Worm (Caenorhabditis elegans) whole organism, mixed stage, embryonic: ENCODE results near the gene Y73C8B.5.

Experiments
- lin-13 ChIP-seq: fragments of 150-350 bp; optimal IDR thresholded peaks from 2 replicates; lab custom pipeline; 2014; ENCODE audit warnings: missing biosample characterization, missing genetic modification characterization
- lin-32 ChIP-seq: fragments of 200-800 bp; sonication (Bioruptor generic); optimal IDR thresholded peaks from 2 replicates; lab custom pipeline; 2018; ENCODE audit warnings: mild to moderate bottlenecking, missing genetic modification characterization, missing compliant biosample characterization
- lsy-2 ChIP-seq: fragments of 150-350 bp; optimal IDR thresholded peaks from 2 replicates; lab custom pipeline; 2014; ENCODE audit warnings: missing biosample characterization, missing genetic modification characterization
- mls-2 ChIP-seq: sonication (generic microtip); optimal IDR thresholded peaks from 2 replicates; lab custom pipeline; 2016; ENCODE audit warnings: mild to moderate bottlenecking, missing genetic modification characterization, moderate library complexity, missing compliant biosample characterization
- nhr-12 ChIP-seq: fragments of 150-350 bp; optimal IDR thresholded peaks from 2 replicates; lab custom pipeline; 2014; ENCODE audit warnings: missing biosample characterization, missing genetic modification characterization
- unc-39 ChIP-seq: fragments of 150-350 bp; optimal IDR thresholded peaks from 2 replicates; lab custom pipeline; 2014; ENCODE audit warnings: missing biosample characterization, missing genetic modification characterization

- TF ChIP-seq nhr-12 (tag; lab: Kevin White, UChicago), result no peak
- no peak for TF ChIP-seq lsy-2 (tag; lab: Kevin White, UChicago)
- no peak for TF ChIP-seq mls-2 (tag; lab: Kevin White, UChicago)
- no peak for TF ChIP-seq lin-32
- TF ChIP-seq lin-13 (tag; lab: Kevin White, UChicago), result no peak
- no peak for TF ChIP-seq unc-39
Observed at ce11 chrV:3195814-3196213, 1.3 kb upstream of the Y73C8B.5 start.
